Worm (Caenorhabditis elegans) whole organism, L2 larva: ENCODE data around the gene syx-4.

Experiments used
- alr-1 ChIP-seq: fragments of 150-350 bp; optimal IDR thresholded peaks from 2 replicates; lab custom pipeline; 2014; ENCODE audit warnings: missing biosample characterization, missing genetic modification characterization
- lin-13 ChIP-seq: fragments of 150-350 bp; optimal IDR thresholded peaks from 2 replicates; lab custom pipeline; 2014; ENCODE audit warnings: missing biosample characterization, missing genetic modification reagents, missing genetic modification characterization
- lsy-2 ChIP-seq, 2 experiments: fragments of 150-350 bp in 1 of 2; sonication (generic microtip) in 1 of 2; optimal IDR thresholded peaks; 2 replicates each; lab custom pipeline; 2014 to 2017; ENCODE audit warnings: missing biosample characterization in 2 of 2, missing genetic modification characterization in 2 of 2
- mdl-1 ChIP-seq, 2 experiments: fragments of 150-350 bp in 1 of 2; sonication (generic microtip) in 1 of 2; optimal IDR thresholded peaks; 2 replicates each; lab custom pipeline; 2017; ENCODE audit warnings: missing biosample characterization in 2 of 2, missing genetic modification characterization in 2 of 2

DNA sequence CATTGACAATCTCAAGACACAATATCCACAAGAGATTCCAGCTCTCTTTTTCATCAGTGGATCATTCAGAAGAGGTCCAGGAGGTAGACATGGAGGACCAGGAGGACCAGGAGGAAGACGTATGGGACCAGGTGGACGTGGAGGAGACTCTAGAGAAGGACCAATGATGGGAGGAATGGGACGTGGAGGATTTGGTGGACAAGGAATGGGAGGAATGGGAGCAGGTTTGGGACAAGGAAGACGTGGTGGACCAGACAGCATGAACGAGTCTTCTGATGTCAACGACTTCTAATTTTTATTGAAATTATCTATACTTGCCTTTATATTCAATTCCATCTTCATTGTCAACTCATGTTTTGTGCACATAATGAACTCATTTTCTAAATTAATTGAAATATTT, 31.0 kb downstream of the syx-4 start:
- no peak for TF ChIP-seq mdl-1 (tag; optimal IDR thresholded peaks at IDR 0.05; lab: Kevin White, UChicago)
- no peak for TF ChIP-seq lsy-2 (tag; optimal IDR thresholded peaks at IDR 0.05; lab: Kevin White, UChicago)
- TF ChIP-seq alr-1 (tag; lab: Kevin White, UChicago), result no peak
- TF ChIP-seq lin-13, result no peak
